Fruit fly (Drosophila melanogaster): ENCODE data around the gene tHMG2.

- no peak for TF ChIP-seq fd59A (GFP tag; optimal IDR thresholded peaks at IDR 0.05)
- no peak for TF ChIP-seq Blimp-1 (GFP tag; optimal IDR thresholded peaks at IDR 0.05)
- TF ChIP-seq CG34406 (GFP tag; optimal IDR thresholded peaks at IDR 0.05): no peak
- no peak for TF ChIP-seq CG11762 (GFP tag; optimal IDR thresholded peaks at IDR 0.05; ENCODE audit: insufficient read depth)
- no peak for TF ChIP-seq CG7368 (GFP tag; optimal IDR thresholded peaks at IDR 0.05)
- no peak for TF ChIP-seq Hr4 (GFP tag; optimal IDR thresholded peaks at IDR 0.05)
- TF ChIP-seq Eip78C (GFP tag): no peak
Measured at dm6 chr3R:22527192-22527591, 34.4 kb downstream of the tHMG2 start.

All from whole organism, prepupa.